Fruit fly (Drosophila melanogaster) whole organism, embryonic: ENCODE results near the gene Spn88Eb.

Experiments
- BEAF-32 ChIP-seq: fragments of 200-800 bp; sonication (Bioruptor generic); optimal IDR thresholded peaks from 3 replicates; lab custom pipeline; 2017; ENCODE audit warnings: missing biosample characterization, missing genetic modification characterization, mild to moderate bottlenecking, moderate library complexity, missing genetic modification reagents
- CG10979 ChIP-seq: fragments of 200-800 bp; sonication (Bioruptor generic); optimal IDR thresholded peaks from 2 replicates; lab custom pipeline; 2018; ENCODE audit warnings: missing biosample characterization, mild to moderate bottlenecking, missing genetic modification characterization, moderate library complexity
- CG11695 ChIP-seq: fragments of 200-800 bp; sonication (Bioruptor generic); IDR thresholded peaks from 3 replicates; pipeline ENCODE4 v1.3.6; 2022; ENCODE audit warnings: missing biosample characterization, missing genetic modification characterization
- CG12104 ChIP-seq: fragments of 200-800 bp; sonication (Bioruptor generic); optimal IDR thresholded peaks from 3 replicates; lab custom pipeline; 2016; ENCODE audit warnings: missing biosample characterization, missing genetic modification characterization
- CG12659 ChIP-seq: fragments of 200-800 bp; sonication (Bioruptor generic); optimal IDR thresholded peaks from 3 replicates; lab custom pipeline; 2017; ENCODE audit warnings: mild to moderate bottlenecking, missing biosample characterization, missing genetic modification reagents, missing genetic modification characterization
- CG13296 ChIP-seq: fragments of 200-800 bp; sonication (Bioruptor generic); optimal IDR thresholded peaks from 3 replicates; lab custom pipeline; 2018; ENCODE audit warnings: missing biosample characterization, mild to moderate bottlenecking, missing genetic modification characterization
- CG13775 ChIP-seq: fragments of 200-800 bp; sonication (Bioruptor generic); optimal IDR thresholded peaks from 3 replicates; lab custom pipeline; 2017; ENCODE audit warnings: missing biosample characterization, mild to moderate bottlenecking, missing genetic modification characterization
- CG15514 ChIP-seq: fragments of 200-800 bp; sonication (Bioruptor generic); optimal IDR thresholded peaks from 3 replicates; lab custom pipeline; 2017; ENCODE audit warnings: missing biosample characterization, missing genetic modification characterization, mild to moderate bottlenecking, moderate library complexity, missing genetic modification reagents
- CG1603 ChIP-seq: fragments of 200-800 bp; sonication (Bioruptor generic); optimal IDR thresholded peaks from 2 replicates; lab custom pipeline; 2019; ENCODE audit warnings: missing biosample characterization, mild to moderate bottlenecking, missing genetic modification characterization, moderate library complexity
- CG2116 ChIP-seq: fragments of 200-800 bp; sonication (Bioruptor generic); optimal IDR thresholded peaks from 3 replicates; lab custom pipeline; 2018; ENCODE audit warnings: missing biosample characterization, mild to moderate bottlenecking, missing genetic modification characterization
- CG30020 ChIP-seq: fragments of 200-800 bp; optimal IDR thresholded peaks from 2 replicates; lab custom pipeline; 2019; ENCODE audit warnings: missing biosample characterization, mild to moderate bottlenecking, missing genetic modification characterization, moderate library complexity
- CG31441 ChIP-seq: fragments of 200-800 bp; sonication (Bioruptor generic); IDR thresholded peaks from 2 replicates; pipeline ENCODE4 v1.3.6; 2022; ENCODE audit warnings: missing biosample characterization, missing genetic modification characterization
- CG34224 ChIP-seq: fragments of 200-800 bp; sonication (Bioruptor generic); IDR thresholded peaks from 3 replicates; pipeline ENCODE4 v1.3.6; 2022; ENCODE audit warnings: missing biosample characterization, missing genetic modification characterization; ENCODE audit not compliant: partially characterized antibody
- CG3995 ChIP-seq: fragments of 200-800 bp; sonication (Bioruptor generic); optimal IDR thresholded peaks from 3 replicates; lab custom pipeline; 2016; ENCODE audit warnings: missing biosample characterization, missing genetic modification characterization
- CG4328 ChIP-seq: fragments of 200-800 bp; sonication (Bioruptor generic); optimal IDR thresholded peaks from 3 replicates; lab custom pipeline; 2017; ENCODE audit warnings: missing biosample characterization, missing genetic modification reagents, missing genetic modification characterization
- CG6791 ChIP-seq: fragments of 200-800 bp; sonication (Bioruptor generic); IDR thresholded peaks from 3 replicates; pipeline ENCODE4 v1.3.6; 2022; ENCODE audit warnings: missing biosample characterization, missing genetic modification characterization; ENCODE audit not compliant: partially characterized antibody
- CG8924 ChIP-seq: fragments of 200-800 bp; optimal IDR thresholded peaks from 3 replicates; lab custom pipeline; 2019; ENCODE audit warnings: missing biosample characterization, mild to moderate bottlenecking, missing genetic modification characterization, moderate library complexity
- Dbx ChIP-seq: fragments of 200-800 bp; sonication (Bioruptor generic); IDR thresholded peaks from 3 replicates; pipeline ENCODE4 v1.3.6; 2022; ENCODE audit warnings: missing biosample characterization, missing genetic modification characterization
- Dref ChIP-seq: fragments of 200-800 bp; sonication (Bioruptor generic); IDR thresholded peaks from 2 replicates; pipeline ENCODE4 v1.3.6; 2022; ENCODE audit warnings: missing biosample characterization, missing genetic modification characterization
- Drgx ChIP-seq: fragments of 200-800 bp; sonication (Bioruptor generic); IDR thresholded peaks from 2 replicates; pipeline ENCODE4 v1.3.6; 2022; ENCODE audit warnings: missing biosample characterization, missing genetic modification characterization
- HHEX ChIP-seq: fragments of 200-800 bp; sonication (Bioruptor generic); optimal IDR thresholded peaks from 3 replicates; lab custom pipeline; 2017; ENCODE audit warnings: missing biosample characterization, mild to moderate bottlenecking, missing genetic modification characterization, missing genetic modification reagents
- HLH4C ChIP-seq: fragments of 200-800 bp; sonication (Bioruptor generic); IDR thresholded peaks from 3 replicates; pipeline ENCODE4 v1.3.6; 2022; ENCODE audit warnings: missing biosample characterization, missing genetic modification characterization; ENCODE audit not compliant: partially characterized antibody
- Hsf ChIP-seq: fragments of 200-800 bp; sonication (Bioruptor generic); optimal IDR thresholded peaks from 3 replicates; lab custom pipeline; 2016; ENCODE audit warnings: missing biosample characterization, missing genetic modification characterization
- Jarid2 ChIP-seq: fragments of 200-800 bp; sonication (Bioruptor generic); optimal IDR thresholded peaks from 3 replicates; lab custom pipeline; 2017; ENCODE audit warnings: mild to moderate bottlenecking, missing biosample characterization, missing genetic modification reagents, missing genetic modification characterization
- MESR4 ChIP-seq: fragments of 200-800 bp; sonication (Bioruptor generic); optimal IDR thresholded peaks from 2 replicates; lab custom pipeline; 2018; ENCODE audit warnings: missing biosample characterization, mild to moderate bottlenecking, missing genetic modification characterization, moderate library complexity
- Nf-YB ChIP-seq: fragments of 200-800 bp; sonication (Bioruptor generic); optimal IDR thresholded peaks from 3 replicates; lab custom pipeline; 2019; ENCODE audit warnings: missing biosample characterization, mild to moderate bottlenecking, missing genetic modification characterization, moderate library complexity
- Sry-δ ChIP-seq: fragments of 200-800 bp; sonication (Bioruptor generic); optimal IDR thresholded peaks from 2 replicates; lab custom pipeline; 2016; ENCODE audit warnings: missing biosample characterization, missing genetic modification characterization
- Vsx1 ChIP-seq: fragments of 200-800 bp; sonication (Bioruptor generic); optimal IDR thresholded peaks from 2 replicates; lab custom pipeline; 2017; ENCODE audit warnings: missing biosample characterization, mild to moderate bottlenecking, missing genetic modification characterization, missing genetic modification reagents
- YL-1 ChIP-seq: fragments of 200-800 bp; sonication (Bioruptor generic); optimal IDR thresholded peaks from 3 replicates; lab custom pipeline; 2017; ENCODE audit warnings: missing biosample characterization, mild to moderate bottlenecking, missing genetic modification characterization
- amos ChIP-seq: fragments of 200-800 bp; sonication (Bioruptor generic); IDR thresholded peaks from 2 replicates; pipeline ENCODE4 v1.3.6; 2022; ENCODE audit warnings: missing biosample characterization, missing genetic modification characterization; ENCODE audit not compliant: partially characterized antibody
- ato ChIP-seq: fragments of 200-800 bp; sonication (Bioruptor generic); IDR thresholded peaks from 2 replicates; pipeline ENCODE4 v1.3.6; 2022; ENCODE audit warnings: missing biosample characterization, missing genetic modification characterization; ENCODE audit not compliant: partially characterized antibody
- bbx ChIP-seq: fragments of 200-800 bp; sonication (Bioruptor generic); IDR thresholded peaks from 2 replicates; pipeline ENCODE4 v1.3.6; 2022; ENCODE audit warnings: missing biosample characterization, missing genetic modification characterization; ENCODE audit not compliant: partially characterized antibody
- chinmo ChIP-seq: fragments of 200-800 bp; sonication (Bioruptor generic); IDR thresholded peaks from 4 replicates; pipeline ENCODE4 v1.3.6; 2022; ENCODE audit warnings: missing biosample characterization, missing genetic modification characterization; ENCODE audit not compliant: partially characterized antibody
- chm ChIP-seq: fragments of 200-800 bp; sonication (Bioruptor generic); IDR thresholded peaks from 2 replicates; pipeline ENCODE4 v1.3.6; 2022; ENCODE audit warnings: missing biosample characterization, missing genetic modification characterization
- ci ChIP-seq: fragments of 200-800 bp; sonication (Bioruptor generic); IDR thresholded peaks from 3 replicates; pipeline ENCODE4 v1.3.6; 2022; ENCODE audit warnings: missing biosample characterization, missing genetic modification characterization
- exex ChIP-seq: fragments of 200-800 bp; sonication (Bioruptor generic); optimal IDR thresholded peaks from 4 replicates; lab custom pipeline; 2018; ENCODE audit warnings: missing biosample characterization, mild to moderate bottlenecking, missing genetic modification characterization, moderate library complexity
- fd96Cb ChIP-seq: fragments of 200-800 bp; sonication (Bioruptor generic); optimal IDR thresholded peaks from 2 replicates; lab custom pipeline; 2018; ENCODE audit warnings: missing biosample characterization, mild to moderate bottlenecking, missing genetic modification characterization, moderate library complexity
- gsb-n ChIP-seq: fragments of 200-800 bp; sonication (Bioruptor generic); optimal IDR thresholded peaks from 3 replicates; lab custom pipeline; 2018; ENCODE audit warnings: missing biosample characterization, mild to moderate bottlenecking, missing genetic modification characterization
- hbn ChIP-seq: fragments of 200-800 bp; sonication (Bioruptor generic); IDR thresholded peaks from 2 replicates; pipeline ENCODE4 v1.3.6; 2022; ENCODE audit warnings: missing biosample characterization, missing genetic modification characterization; ENCODE audit not compliant: partially characterized antibody
- mld ChIP-seq: fragments of 200-800 bp; sonication (Bioruptor generic); IDR thresholded peaks from 3 replicates; pipeline ENCODE4 v1.3.6; 2022; ENCODE audit warnings: missing biosample characterization, missing genetic modification characterization; ENCODE audit not compliant: partially characterized antibody
- row ChIP-seq: fragments of 200-800 bp; sonication (Bioruptor generic); IDR thresholded peaks from 3 replicates; pipeline ENCODE4 v1.3.6; 2022; ENCODE audit warnings: missing biosample characterization, missing genetic modification characterization
- sens ChIP-seq: fragments of 200-800 bp; sonication (Bioruptor generic); peaks from one replicate; lab custom pipeline; 2016; ENCODE audit warnings: missing biosample characterization, missing genetic modification characterization
- sima ChIP-seq: fragments of 200-800 bp; sonication (Bioruptor generic); optimal IDR thresholded peaks from 2 replicates; lab custom pipeline; 2016; ENCODE audit warnings: missing biosample characterization, missing genetic modification characterization
- ssp ChIP-seq: fragments of 200-800 bp; sonication (Bioruptor generic); IDR thresholded peaks from 2 replicates; pipeline ENCODE4 v1.3.6; 2022; ENCODE audit warnings: missing biosample characterization, missing genetic modification characterization
- tna ChIP-seq: fragments of 200-800 bp; sonication (Bioruptor generic); IDR thresholded peaks from 2 replicates; pipeline ENCODE4 v1.3.6; 2022; ENCODE audit warnings: missing biosample characterization, missing genetic modification characterization; ENCODE audit not compliant: partially characterized antibody
- tx ChIP-seq: fragments of 200-800 bp; sonication (Bioruptor generic); optimal IDR thresholded peaks from 2 replicates; lab custom pipeline; 2016; ENCODE audit warnings: missing biosample characterization, missing genetic modification characterization

Gene Spn88Eb

dm6 chr3R:15213362-15213989 is 4.9 kb upstream of the Spn88Eb start, which contains the start of the genes CG6654 and CG4210 (continued):
- TF ChIP-seq CG12104 (peak; percentile 23), CG30020 (tag; lab: Kevin White, UChicago) (peak; percentile 47), bbx (GFP tag; lab: Robert Waterston, UW) (0 out of 2 replicates have a peak, but pooled peaks have one; percentile 39), ci (GFP tag; lab: Robert Waterston, UW) (no peak), CG4328 (GFP tag; lab: Kevin White, UChicago) (peak; percentile 28), Hsf (GFP tag; lab: Kevin White, UChicago) (peak; percentile 0), row (GFP tag; lab: Robert Waterston, UW) (peak; percentile 71), CG2116 (peak; percentile 42), gsb-n (no peak), CG8924 (tag; lab: Kevin White, UChicago) (peak; percentile 6), HHEX (GFP tag; lab: Kevin White, UChicago) (no peak), Dbx (GFP tag; lab: Robert Waterston, UW) (0 out of 3 replicates have a peak, but pooled peaks have one; percentile 15), CG12659 (peak; percentile 26), fd96Cb (no peak), hbn (GFP tag; lab: Robert Waterston, UW) (peak; percentile 39), CG1603 (peak; percentile 50), tna (GFP tag; lab: Robert Waterston, UW) (no peak), CG10979 (tag; lab: Kevin White, UChicago) (peak; percentile 1), Vsx1 (GFP tag; lab: Kevin White, UChicago) (no peak), exex (tag; lab: Kevin White, UChicago) (peak; percentile 38), YL-1 (GFP tag; lab: Kevin White, UChicago) (peak; percentile 32), MESR4 (GFP tag; lab: Kevin White, UChicago) (peak; percentile 66), CG13296 (GFP tag; lab: Kevin White, UChicago) (peak; percentile 5), CG15514 (GFP tag; lab: Kevin White, UChicago) (peak; percentile 20), CG13775 (GFP tag; lab: Kevin White, UChicago) (peak; percentile 3)

DNA sequence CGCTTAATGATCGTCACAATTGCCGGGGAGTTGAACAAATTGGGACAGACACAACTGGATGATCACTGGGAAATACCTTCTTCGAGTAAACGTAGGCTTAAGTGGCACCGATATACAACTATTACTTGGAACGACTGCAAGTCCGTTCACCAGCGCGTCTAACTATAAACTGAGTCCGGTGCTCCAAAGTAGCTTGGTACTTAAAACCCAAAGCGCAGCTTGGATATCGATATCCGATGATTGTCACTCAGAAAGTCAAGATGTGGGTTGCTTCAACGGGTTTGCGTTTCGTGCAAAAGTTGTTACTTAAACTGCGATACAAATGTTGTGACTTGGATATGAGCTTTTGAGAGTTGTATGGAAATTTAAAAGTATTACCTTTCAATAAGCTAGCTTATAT is 2.3 kb downstream of the Spn88Eb start, which contains the start of gene Spn88Ea:
Spn88Ea (minus strand) TSS at position 175 of the 400 bp plus-strand sequence.
- no peak for TF ChIP-seq mld (GFP tag; lab: Robert Waterston, UW)
- TF ChIP-seq bbx (GFP tag; lab: Robert Waterston, UW) = peak; percentile 56; the same call in 1 of the 2 replicates
- TF ChIP-seq CG6791 = peak; percentile 7; the same call in 1 of the 3 replicates
- peak; percentile 39; the same call in 1 of the 2 replicates for TF ChIP-seq chm (GFP tag; lab: Robert Waterston, UW)
- TF ChIP-seq Sry-δ = peak; percentile 28
- TF ChIP-seq CG31441 = peak; percentile 99
- TF ChIP-seq CG11695 (GFP tag; lab: Robert Waterston, UW) = no peak
- TF ChIP-seq CG12659 = peak; percentile 20
- peak; percentile 63 for TF ChIP-seq sens (GFP tag; lab: Kevin White, UChicago)
- no peak for TF ChIP-seq Drgx
- peak; percentile 57 for TF ChIP-seq row (GFP tag; lab: Robert Waterston, UW)
- TF ChIP-seq Jarid2 (GFP tag; lab: Kevin White, UChicago) = no peak
- peak; percentile 35; the same call in 1 of the 2 replicates for TF ChIP-seq amos (GFP tag; lab: Robert Waterston, UW)
- TF ChIP-seq Dref = peak; percentile 65
- TF ChIP-seq sima = no peak
- TF ChIP-seq Nf-YB (GFP tag; lab: Kevin White, UChicago) = no peak
- TF ChIP-seq chinmo (GFP tag; lab: Robert Waterston, UW) = peak; percentile 76; the same call in 2 of the 4 replicates
- TF ChIP-seq CG34224 (GFP tag; lab: Robert Waterston, UW) = peak; percentile 33; the same call in 1 of the 3 replicates
- TF ChIP-seq ato (GFP tag; lab: Robert Waterston, UW) = 0 out of 2 replicates have a peak, but pooled peaks have one; percentile 26
- TF ChIP-seq MESR4 (GFP tag; lab: Kevin White, UChicago) = peak; percentile 18
- TF ChIP-seq HLH4C = peak; percentile 55
- peak; percentile 40 for TF ChIP-seq BEAF-32 (GFP tag; lab: Kevin White, UChicago)
- no peak for TF ChIP-seq tx (GFP tag; lab: Kevin White, UChicago)
- TF ChIP-seq CG3995 (GFP tag; lab: Kevin White, UChicago) = peak; percentile 96
- TF ChIP-seq ssp = peak; percentile 33; the same call in 1 of the 2 replicates
